Worm (Caenorhabditis elegans) whole organism, dauer: ENCODE measurements around the gene F59B10.4.
"Not testable (repeated sequence)": the region's sequence is repeated elsewhere in the genome, so short reads cannot be mapped to it uniquely, and the experiment has no call there.

Experiments
- unc-62 ChIP-seq: sonication (generic microtip); optimal IDR thresholded peaks from 2 replicates; lab custom pipeline; 2017; ENCODE audit warnings: missing biosample characterization, missing genetic modification reagents, missing genetic modification characterization

F59B10.4 gene

DNA sequence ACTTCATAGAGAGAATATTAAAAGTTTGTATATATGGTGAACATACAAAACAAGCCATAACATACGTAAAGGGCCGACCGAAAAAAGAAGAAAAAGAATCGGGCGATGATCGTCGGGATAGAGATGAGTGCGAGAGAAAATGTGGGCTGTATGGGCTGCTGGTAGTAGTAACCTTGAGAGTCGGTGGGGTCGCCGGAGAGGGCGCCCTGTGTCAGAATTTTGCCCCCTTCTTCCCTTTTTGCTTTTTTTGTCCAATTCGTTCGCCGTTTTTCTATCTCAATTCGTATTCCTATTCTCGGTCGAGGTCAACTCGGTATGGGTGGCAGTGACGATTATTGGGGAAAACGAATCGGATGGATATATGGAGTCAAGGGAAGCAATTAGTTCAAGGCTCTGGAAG lies 13.0 kb downstream of the F59B10.4 start:
- TF ChIP-seq unc-62 (GFP tag; lab: Kevin White, UChicago) = no peak

DNA sequence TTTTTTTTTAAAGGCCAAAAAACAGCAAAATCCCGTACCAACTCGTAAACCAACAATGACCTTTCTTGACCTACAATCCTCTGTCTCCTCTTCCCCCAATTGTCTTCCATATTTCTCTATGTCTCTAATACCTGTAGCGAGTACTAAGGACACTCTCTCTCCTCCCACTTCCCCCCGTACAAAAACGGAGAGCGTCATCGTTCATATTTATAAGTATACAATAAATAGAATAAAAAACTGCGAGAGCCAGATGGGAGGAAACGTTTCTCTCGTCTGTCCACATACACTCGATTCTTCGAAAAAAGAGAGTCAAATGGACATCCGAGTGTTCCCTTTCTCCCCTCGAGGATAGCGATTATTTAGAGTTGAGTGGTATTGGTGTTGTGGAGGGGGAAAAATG lies 14.2 kb downstream of the F59B10.4 start:
- no peak for TF ChIP-seq unc-62 (GFP tag; lab: Kevin White, UChicago)

DNA sequence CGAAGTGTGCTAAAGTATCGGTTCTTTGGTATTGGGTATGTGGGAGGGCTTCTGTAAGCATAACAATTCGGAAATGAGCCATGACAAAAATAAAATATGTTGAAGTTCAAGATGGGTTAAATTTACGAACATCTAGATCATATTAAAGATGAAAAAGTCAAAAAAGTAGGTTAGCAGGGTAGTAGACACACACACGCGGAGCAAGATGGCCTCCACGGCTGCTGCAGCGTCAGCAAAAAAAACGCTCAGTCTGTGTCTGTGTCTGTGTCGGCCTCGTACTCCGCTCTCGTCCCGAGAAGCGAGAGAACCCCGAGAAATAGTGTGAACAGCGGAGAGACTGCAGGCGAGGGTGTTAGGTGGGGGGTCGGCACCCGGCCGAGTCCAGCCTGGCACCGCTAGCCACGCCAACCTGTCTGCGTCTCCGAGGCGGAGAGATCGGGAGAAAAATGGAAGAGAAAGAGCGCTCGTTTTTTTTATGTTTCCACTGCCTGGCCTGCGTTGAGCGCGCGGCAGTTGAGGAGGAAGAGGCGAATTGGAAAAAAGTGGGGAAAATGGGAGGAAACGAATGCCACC lies 16.3 kb downstream of the F59B10.4 start, which contains the start of gene myrf-1:
Gene myrf-1 (minus strand): TSS at position 51 of the 573 bp plus-strand sequence.
- TF ChIP-seq unc-62 (GFP tag; lab: Kevin White, UChicago) = no peak

DNA sequence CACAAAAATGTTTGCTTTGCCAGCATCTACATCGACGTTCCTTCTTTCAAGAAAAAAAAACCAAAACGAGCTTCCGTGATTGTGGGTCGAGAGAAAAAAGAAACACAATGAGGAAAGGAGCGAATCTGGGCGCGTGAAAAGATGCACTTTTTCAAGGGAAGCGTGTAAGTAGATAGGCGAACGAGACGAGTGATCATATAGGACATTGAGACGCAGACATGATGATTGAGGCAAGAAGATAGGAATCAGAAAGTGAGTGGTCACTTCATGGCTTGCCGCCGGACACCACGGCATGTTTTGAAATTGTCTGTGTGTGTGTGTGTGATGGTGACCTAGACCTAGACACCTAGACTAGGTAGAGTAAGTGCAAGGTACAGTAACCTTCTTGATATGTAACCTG lies 17.3 kb downstream of the F59B10.4 start:
- TF ChIP-seq unc-62 (GFP tag; lab: Kevin White, UChicago) = no peak

DNA sequence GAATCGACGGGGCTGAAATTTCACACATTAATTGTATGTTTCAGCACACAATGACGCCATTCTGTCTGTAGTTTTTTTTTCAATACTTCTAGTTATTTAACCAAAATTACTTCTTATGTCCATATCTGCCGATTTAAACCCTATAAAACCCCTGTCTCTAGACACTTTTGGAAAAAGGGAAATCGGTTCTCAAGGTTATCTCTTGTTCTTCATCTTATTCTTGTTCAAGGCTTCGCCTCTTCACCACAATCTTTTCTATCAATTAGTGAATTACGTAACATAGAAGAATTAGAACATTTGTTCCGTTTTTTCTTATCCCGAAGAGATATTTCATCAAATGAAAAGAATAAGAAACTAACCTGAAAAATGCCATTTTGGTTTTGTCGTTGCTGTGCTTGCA lies 18.2 kb downstream of the F59B10.4 start:
- TF ChIP-seq unc-62 (GFP tag; lab: Kevin White, UChicago) = no peak

DNA sequence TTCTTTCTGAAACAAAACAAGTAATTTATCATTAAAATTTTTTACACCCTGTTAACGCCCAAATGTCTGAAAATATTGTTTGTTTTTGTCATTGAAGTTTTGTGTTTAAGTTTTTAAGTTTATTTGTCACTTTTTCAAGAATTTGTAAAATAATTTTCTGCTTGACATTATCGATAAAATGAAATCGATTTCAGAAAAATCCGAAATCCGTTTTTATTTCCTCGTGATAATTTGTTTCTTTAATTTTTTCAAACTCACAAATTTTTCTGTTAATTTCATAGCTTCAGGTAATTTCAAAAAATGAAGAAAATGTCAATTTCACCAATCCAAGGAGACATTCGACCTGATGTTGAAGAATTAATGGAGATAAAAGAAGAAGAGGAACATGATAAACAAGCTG lies 23.0 kb downstream of the F59B10.4 start, which contains the start of gene ZK666.12:
Gene ZK666.12 (plus strand): TSS at position 301 of the 400 bp plus-strand sequence.
- TF ChIP-seq unc-62 (GFP tag; lab: Kevin White, UChicago) = no peak

DNA sequence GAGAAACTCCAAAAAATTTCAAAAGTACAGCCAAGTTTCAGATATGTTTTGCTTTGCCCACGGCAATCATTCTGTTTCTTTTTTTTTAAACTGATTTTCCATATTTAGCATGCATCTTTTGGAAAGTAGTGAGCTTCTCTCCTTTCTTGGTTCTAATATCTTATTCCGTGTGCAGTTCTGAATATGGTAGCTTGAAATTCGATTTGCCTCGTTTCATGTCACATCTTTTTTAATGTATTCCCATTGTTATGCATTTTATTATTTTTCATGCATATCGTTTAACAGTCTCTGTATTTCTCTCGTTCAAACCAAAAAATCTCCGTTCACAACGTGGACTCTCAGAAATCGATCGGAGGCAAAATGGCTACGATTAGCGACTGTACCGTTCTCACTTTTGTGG lies 24.4 kb downstream of the F59B10.4 start, which contains the start of gene ZK666.14:
Gene ZK666.14 (plus strand): TSS at position 301 of the 400 bp plus-strand sequence.
- TF ChIP-seq unc-62 (GFP tag; lab: Kevin White, UChicago) = no peak

DNA sequence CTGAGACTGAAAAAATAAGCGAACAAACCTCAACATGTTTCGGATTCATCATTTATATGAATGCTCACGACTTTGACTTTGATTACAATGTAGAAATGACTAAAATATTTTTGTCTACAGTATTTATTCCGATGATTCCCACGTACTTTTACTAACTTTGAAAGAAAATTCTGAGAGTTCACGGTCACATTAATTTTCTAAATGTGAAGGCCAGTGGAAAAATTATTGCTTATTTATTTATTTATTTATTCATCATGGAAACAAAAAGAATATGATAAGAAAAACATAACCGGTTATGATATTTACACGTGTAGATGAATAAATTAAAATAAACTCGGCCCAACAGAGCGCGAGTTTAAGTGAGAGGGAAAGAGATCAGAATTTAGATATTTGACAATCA lies 25.9 kb downstream of the F59B10.4 start, which contains the start of gene ZK666.8:
Gene ZK666.8 (minus strand): TSS at position 101 of the 400 bp plus-strand sequence.
- not testable (repeated sequence) for TF ChIP-seq unc-62 (GFP tag; lab: Kevin White, UChicago)

DNA sequence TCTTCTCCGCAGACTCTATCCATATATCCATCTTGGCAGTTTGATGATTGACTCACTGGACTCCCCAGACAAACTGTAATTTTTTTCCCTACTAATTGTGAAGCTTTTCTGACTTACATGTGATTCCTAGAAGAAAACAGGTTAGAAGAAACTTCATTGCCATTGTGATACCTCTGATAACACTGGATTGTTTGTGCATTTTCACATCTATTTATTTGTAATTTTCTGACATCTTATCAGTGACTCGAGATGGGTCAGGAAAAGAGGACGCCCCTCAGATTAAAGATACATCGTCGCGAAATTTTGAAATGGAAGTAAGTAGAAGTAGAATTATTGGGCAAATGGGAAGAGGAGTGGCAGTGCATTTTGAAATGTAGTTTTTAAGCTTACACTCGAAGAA lies 28.6 kb downstream of the F59B10.4 start, which contains the start of gene clec-61:
Gene clec-61 (minus strand): TSS at position 209 of the 400 bp plus-strand sequence.
- TF ChIP-seq unc-62 (GFP tag; lab: Kevin White, UChicago) = no peak

DNA sequence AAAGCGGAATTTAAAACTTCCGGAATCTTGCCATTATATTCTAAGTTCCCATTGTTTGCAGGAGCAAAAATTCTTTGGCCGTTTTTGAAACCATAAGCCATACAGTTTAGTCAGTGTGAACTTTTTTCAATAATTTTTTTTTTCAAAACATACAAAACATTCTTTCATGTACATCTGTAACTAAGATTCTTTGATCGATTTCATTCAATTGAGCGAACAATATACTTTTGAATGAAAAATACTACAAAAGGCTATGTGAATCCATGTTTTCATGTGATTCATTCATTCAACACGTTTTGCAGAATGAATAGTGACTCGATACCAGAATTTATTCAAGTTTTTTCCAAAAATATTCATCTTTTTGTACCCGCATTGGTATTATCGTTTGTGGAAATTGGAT lies 32.2 kb downstream of the F59B10.4 start, which contains the start of gene ZK666.15:
Gene ZK666.15 (plus strand): TSS at position 301 of the 400 bp plus-strand sequence.
- no peak for TF ChIP-seq unc-62 (GFP tag; lab: Kevin White, UChicago)

DNA sequence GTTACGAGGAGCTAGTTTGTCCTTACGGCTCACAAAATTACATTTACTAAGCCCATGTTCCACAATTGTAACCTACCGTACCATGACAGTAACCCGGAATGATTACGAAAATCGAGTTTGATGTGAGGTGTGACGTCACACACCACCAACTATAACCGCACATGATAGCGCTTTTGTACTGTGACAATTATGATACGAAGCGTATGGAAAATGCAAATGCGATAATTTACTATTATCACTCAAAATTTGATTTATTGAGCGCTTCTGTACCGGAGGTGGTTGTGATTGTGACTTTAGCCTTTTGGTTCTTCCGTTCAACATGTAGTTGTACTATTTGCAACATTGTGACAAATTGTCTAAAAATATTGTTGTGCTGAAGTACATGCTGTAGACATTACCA lies 33.3 kb downstream of the F59B10.4 start:
- no peak for TF ChIP-seq unc-62 (GFP tag; lab: Kevin White, UChicago)

DNA sequence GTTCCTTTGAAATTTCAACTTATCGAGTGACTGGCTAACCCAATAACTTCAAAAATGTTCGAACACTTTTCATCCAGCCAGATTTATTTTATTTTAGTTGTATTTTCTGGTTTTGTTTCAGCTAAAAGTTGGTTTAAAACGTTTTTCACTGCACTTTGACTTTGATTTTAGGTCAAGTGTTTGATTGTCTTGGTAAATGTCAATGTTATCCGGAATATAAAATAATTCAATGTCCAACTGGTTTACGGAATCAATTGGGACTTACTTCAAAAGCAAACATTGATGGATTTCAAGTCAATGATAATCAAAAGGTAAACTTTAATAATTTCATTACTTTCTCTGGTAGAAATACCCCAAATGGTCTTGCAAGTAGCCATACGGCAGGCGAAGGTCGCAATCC lies 35.1 kb downstream of the F59B10.4 start:
- no peak for TF ChIP-seq unc-62 (GFP tag; lab: Kevin White, UChicago)

DNA sequence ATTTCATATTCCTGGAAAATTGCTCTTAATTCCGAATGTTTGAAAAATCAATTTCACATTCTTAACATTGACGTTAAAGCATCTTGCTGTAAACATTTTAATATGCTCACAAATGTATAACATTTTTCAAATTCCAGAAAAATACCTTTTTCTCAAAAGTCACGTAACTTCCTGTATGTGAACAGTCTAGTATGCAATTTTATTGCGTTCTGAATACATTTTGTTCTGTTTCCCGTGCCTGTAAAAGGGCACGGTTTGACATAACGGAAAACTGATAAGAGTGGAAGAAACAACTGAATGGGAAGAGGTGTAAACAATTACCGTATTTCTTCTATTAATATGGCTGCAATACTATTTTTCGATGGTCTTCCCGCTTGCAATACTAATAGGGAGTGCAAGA lies 36.0 kb downstream of the F59B10.4 start:
- no peak for TF ChIP-seq unc-62 (GFP tag; lab: Kevin White, UChicago)

DNA sequence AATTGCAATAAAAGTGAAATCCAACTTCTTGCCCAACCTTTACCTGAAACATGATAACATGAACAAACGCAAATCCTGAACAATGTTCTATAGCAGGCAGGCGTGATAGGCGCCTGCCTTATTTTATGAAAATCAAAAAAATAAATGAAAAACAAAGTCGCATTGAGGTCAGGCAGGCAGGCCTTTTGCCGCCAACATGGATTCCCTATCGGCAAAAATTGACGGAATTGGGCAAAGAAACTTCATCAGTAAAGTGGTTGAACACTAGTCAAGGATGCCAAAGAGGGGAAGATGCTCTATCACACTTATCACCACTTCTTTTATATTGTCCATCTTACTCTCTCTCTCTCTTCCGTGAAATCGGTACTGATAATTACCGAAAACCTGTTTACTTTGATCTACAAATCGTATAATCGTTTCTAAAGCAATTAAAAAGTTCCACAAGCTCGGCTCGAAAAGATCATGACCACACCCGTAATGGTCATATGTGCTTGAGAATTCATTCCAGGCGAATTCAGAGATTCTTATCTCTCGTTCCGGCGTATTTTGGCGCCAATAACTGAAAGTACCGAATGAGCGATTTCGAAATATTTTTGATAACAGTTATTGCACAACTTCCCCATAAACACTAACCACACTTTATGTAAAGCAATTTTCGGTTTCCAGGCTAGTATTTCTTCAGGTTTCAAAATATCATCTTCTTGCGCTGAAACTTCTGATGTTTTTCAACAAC lies 36.9 kb downstream of the F59B10.4 start, which contains the start of the genes clec-60 and ZK666.11:
Gene clec-60 (minus strand): TSS at position 51 of the 733 bp plus-strand sequence.
Gene ZK666.11 (plus strand): TSS at position 699 of the 733 bp plus-strand sequence.
- TF ChIP-seq unc-62 (GFP tag; lab: Kevin White, UChicago) = no peak

DNA sequence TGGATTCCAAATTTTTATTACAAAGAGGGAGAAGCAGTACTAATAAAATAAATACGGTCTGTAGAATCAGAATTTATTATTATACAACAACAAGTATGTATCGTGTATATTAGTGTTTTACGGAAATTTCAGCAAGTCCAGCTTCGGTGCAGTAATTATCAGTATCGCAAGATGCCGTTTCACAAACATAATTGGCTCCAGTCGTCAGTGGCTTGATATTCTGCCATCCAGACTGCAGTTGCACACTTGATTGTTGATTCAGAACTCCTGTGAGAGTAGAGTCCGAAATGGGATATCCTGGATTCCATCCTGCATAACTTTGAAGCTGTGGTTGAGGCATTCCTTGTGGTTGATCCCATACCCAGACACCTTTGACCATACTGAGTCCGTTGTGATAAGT lies 38.9 kb downstream of the F59B10.4 start:
- TF ChIP-seq unc-62 (GFP tag; lab: Kevin White, UChicago) = no peak

DNA sequence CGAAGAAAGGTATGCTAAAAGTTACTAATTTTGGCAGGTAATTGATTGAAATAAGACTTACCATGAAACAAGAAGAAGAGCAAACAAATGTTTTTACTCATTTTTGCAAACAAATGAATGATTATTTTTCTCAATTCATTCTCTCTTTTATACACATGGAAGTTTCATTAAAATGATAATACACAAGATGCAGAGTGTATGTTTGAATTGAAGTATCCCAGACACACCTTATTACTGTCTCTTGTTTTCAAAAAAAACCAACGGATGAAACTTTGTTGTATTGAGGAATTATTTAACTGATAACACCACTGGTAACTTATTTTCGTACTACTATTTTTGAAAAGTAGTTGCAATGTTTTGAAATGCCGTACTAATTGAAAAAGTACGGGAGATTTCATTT lies 39.6 kb downstream of the F59B10.4 start, which contains the start of gene clec-59:
Gene clec-59 (minus strand): TSS at position 101 of the 400 bp plus-strand sequence.
- TF ChIP-seq unc-62 (GFP tag; lab: Kevin White, UChicago) = no peak
